Worm (Caenorhabditis elegans): ENCODE measurements around the gene him-17.

- TF ChIP-seq F57A8.1 (GFP tag; optimal IDR thresholded peaks at IDR 0.05): no peak
- TF ChIP-seq efl-1 (GFP tag; optimal IDR thresholded peaks at IDR 0.05): no peak
- TF ChIP-seq attf-3 (GFP tag; conservative IDR thresholded peaks at IDR 0.05): no peak
- no peak for TF ChIP-seq ceh-91 (GFP tag; IDR thresholded peaks at IDR 0.05)
- no peak for TF ChIP-seq ceh-27 (GFP tag; optimal IDR thresholded peaks at IDR 0.05)
- no peak for TF ChIP-seq Y79H2A.3 (GFP tag; conservative IDR thresholded peaks at IDR 0.05)
These were observed 37.8 kb upstream of the him-17 start, which contains the start of gene dhc-3 for ce11 chrV:13138681-13139080.
